Worm (Caenorhabditis elegans) whole organism, L4 larva: ENCODE results near the gene ceh-36.

Source experiments
- ceh-82 ChIP-seq: sonication (generic microtip); optimal IDR thresholded peaks from 2 replicates; lab custom pipeline; 2017; ENCODE audit warnings: missing biosample characterization, missing genetic modification characterization
- dmd-8 ChIP-seq: fragments of 200-800 bp; sonication (Bioruptor generic); IDR thresholded peaks from 2 replicates; pipeline ENCODE4 v1.3.6; 2022; ENCODE audit warnings: missing genetic modification characterization, missing compliant biosample characterization
- fkh-10 ChIP-seq: fragments of 150-350 bp; optimal IDR thresholded peaks from 2 replicates; lab custom pipeline; 2014; ENCODE audit warnings: missing biosample characterization, missing genetic modification reagents, missing genetic modification characterization
- mdt-29 ChIP-seq: fragments of 200-800 bp; sonication (Bioruptor generic); IDR thresholded peaks from 2 replicates; pipeline ENCODE4 v1.3.6; 2022; ENCODE audit warnings: missing genetic modification reagents, missing genetic modification characterization, missing compliant biosample characterization
- nhr-28 ChIP-seq: fragments of 150-350 bp; optimal IDR thresholded peaks from 2 replicates; lab custom pipeline; 2014; ENCODE audit warnings: missing biosample characterization, missing genetic modification characterization

- TF ChIP-seq mdt-29 (GFP tag; lab: Robert Waterston, UW) (no peak), fkh-10 (GFP tag; lab: Kevin White, UChicago) (no peak), nhr-28 (tag; lab: Kevin White, UChicago) (peak; percentile 38), ceh-82 (tag; lab: Kevin White, UChicago) (no peak), dmd-8 (no peak)
Measured at ce11 chrX:14145634-14146033, 40.7 kb downstream of the ceh-36 start.
